Worm (Caenorhabditis elegans): Measurements from ENCODE around the gene F48A11.4.

ce11 chrII:175868-176267 is 40.6 kb downstream of the F48A11.4 start, which contains the start of gene T01D1.3:
- TF ChIP-seq him-1 (tag; optimal IDR thresholded peaks at IDR 0.05) (no peak), dao-5 (tag; optimal IDR thresholded peaks at IDR 0.05) (no peak)

All from whole organism, L4/young adult.